Worm (Caenorhabditis elegans) whole organism, mixed stage, embryonic: Measurements from ENCODE around the gene R10D12.6.

ENCODE experiments used
- M03D4.4 ChIP-seq: sonication (generic microtip); optimal IDR thresholded peaks from 2 replicates; lab custom pipeline; 2017; ENCODE audit warnings: mild to moderate bottlenecking, missing genetic modification characterization, missing compliant biosample characterization
- elt-1 ChIP-seq: sonication (generic microtip); optimal IDR thresholded peaks from 2 replicates; lab custom pipeline; 2017; ENCODE audit warnings: missing genetic modification characterization, mild to moderate bottlenecking, missing compliant biosample characterization, antibody characterized with exemption, moderate library complexity, borderline replicate concordance; ENCODE audit not compliant: insufficient read depth
- nhr-12 ChIP-seq: fragments of 150-350 bp; optimal IDR thresholded peaks from 2 replicates; lab custom pipeline; 2014; ENCODE audit warnings: missing biosample characterization, missing genetic modification characterization
- nhr-237 ChIP-seq: fragments of 150-350 bp; optimal IDR thresholded peaks from 2 replicates; lab custom pipeline; 2014; ENCODE audit warnings: missing biosample characterization, missing genetic modification characterization
- nhr-28 ChIP-seq: fragments of 150-350 bp; optimal IDR thresholded peaks from 2 replicates; lab custom pipeline; 2014; ENCODE audit warnings: missing biosample characterization, missing genetic modification characterization
- unc-62 ChIP-seq: fragments of 150-350 bp; optimal IDR thresholded peaks from 2 replicates; lab custom pipeline; 2014; ENCODE audit warnings: missing biosample characterization, missing genetic modification reagents, missing genetic modification characterization

DNA sequence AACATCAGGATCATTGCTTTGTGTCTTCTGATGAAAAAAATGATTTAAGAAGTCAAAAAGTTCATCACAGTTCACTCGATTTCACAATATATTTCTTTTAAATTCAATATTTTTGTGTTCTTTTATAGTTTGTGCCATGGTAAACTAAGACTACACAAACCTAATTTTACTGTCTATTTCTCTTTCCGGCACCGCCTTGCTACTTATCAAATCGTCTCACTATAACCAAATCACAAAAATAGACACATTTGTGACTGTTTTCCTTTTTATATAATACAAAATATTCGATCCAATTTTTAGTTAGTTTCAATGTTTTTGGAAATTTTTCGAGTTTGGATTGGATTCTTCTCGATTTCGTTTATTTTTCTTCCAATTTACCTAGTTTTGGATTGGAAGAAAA, 4.9 kb downstream of the R10D12.6 start, which contains the start of gene swt-6:
- TF ChIP-seq nhr-237 (tag; lab: Kevin White, UChicago): no peak
- no peak for TF ChIP-seq nhr-28 (tag; lab: Kevin White, UChicago)
- TF ChIP-seq unc-62 (GFP tag; lab: Kevin White, UChicago): no peak
- TF ChIP-seq M03D4.4 (tag; lab: Kevin White, UChicago): no peak
- TF ChIP-seq elt-1: no peak
- no peak for TF ChIP-seq nhr-12 (tag; lab: Kevin White, UChicago)
